Worm (Caenorhabditis elegans) whole organism, L2 larva: ENCODE measurements around the gene rsp-7.

Experiments
- F13H6.1 ChIP-seq: sonication (generic microtip); optimal IDR thresholded peaks from 2 replicates; lab custom pipeline; 2016; ENCODE audit warnings: missing genetic modification characterization, missing compliant biosample characterization
- aly-2 ChIP-seq: fragments of 150-350 bp; optimal IDR thresholded peaks from 2 replicates; lab custom pipeline; 2014; ENCODE audit warnings: missing biosample characterization, missing genetic modification characterization
- blmp-1 ChIP-seq: sonication (generic microtip); optimal IDR thresholded peaks from 2 replicates; lab custom pipeline; 2017; ENCODE audit warnings: missing genetic modification characterization, mild to moderate bottlenecking, missing compliant biosample characterization, antibody characterized with exemption, moderate library complexity; ENCODE audit not compliant: insufficient read depth
- ceh-82 ChIP-seq: fragments of 150-350 bp; optimal IDR thresholded peaks from 2 replicates; lab custom pipeline; 2014; ENCODE audit warnings: missing biosample characterization, missing genetic modification characterization
- elt-1 ChIP-seq: fragments of 150-350 bp; optimal IDR thresholded peaks from 2 replicates; lab custom pipeline; 2014; ENCODE audit warnings: missing biosample characterization, missing genetic modification characterization
- lin-13 ChIP-seq: fragments of 150-350 bp; optimal IDR thresholded peaks from 2 replicates; lab custom pipeline; 2014; ENCODE audit warnings: missing biosample characterization, missing genetic modification reagents, missing genetic modification characterization
- mbf-1 ChIP-seq: sonication (generic microtip); optimal IDR thresholded peaks from 2 replicates; lab custom pipeline; 2017; ENCODE audit warnings: missing biosample characterization, missing genetic modification characterization
- mdl-1 ChIP-seq, 2 experiments: fragments of 150-350 bp in 1 of 2; sonication (generic microtip) in 1 of 2; optimal IDR thresholded peaks; 2 replicates each; lab custom pipeline; 2017; ENCODE audit warnings: missing biosample characterization in 2 of 2, missing genetic modification characterization in 2 of 2
- ztf-11 ChIP-seq: sonication (generic microtip); optimal IDR thresholded peaks from 2 replicates; lab custom pipeline; 2017; ENCODE audit warnings: missing biosample characterization, missing genetic modification characterization
- ztf-4 ChIP-seq: fragments of 150-350 bp; optimal IDR thresholded peaks from 2 replicates; lab custom pipeline; 2014; ENCODE audit warnings: missing biosample characterization, missing genetic modification characterization

- TF ChIP-seq mdl-1 (tag; optimal IDR thresholded peaks at IDR 0.05; lab: Kevin White, UChicago): no peak
- no peak for TF ChIP-seq blmp-1 (tag; lab: Kevin White, UChicago)
- no peak for TF ChIP-seq ztf-11 (tag; lab: Kevin White, UChicago)
- no peak for TF ChIP-seq lin-13
- TF ChIP-seq mbf-1 (tag; lab: Kevin White, UChicago): no peak
- TF ChIP-seq ztf-4 (tag; lab: Kevin White, UChicago): no peak
- TF ChIP-seq F13H6.1: no peak
- TF ChIP-seq elt-1 (tag; lab: Kevin White, UChicago): no peak
- TF ChIP-seq ceh-82: no peak
- no peak for TF ChIP-seq aly-2 (tag; lab: Kevin White, UChicago)
Observed at ce11 chrII:10627963-10628362, 31.0 kb upstream of the rsp-7 start, which contains the start of gene M28.8.
